Fruit fly (Drosophila melanogaster) whole organism: ENCODE data around the gene CG11158.

Source experiments
- CG8478 ChIP-seq: fragments of >200 bp; optimal IDR thresholded peaks from 2 replicates; lab custom pipeline; 2018; ENCODE audit warnings: inconsistent platforms
- Dll ChIP-seq: fragments of >200 bp; optimal IDR thresholded peaks from 2 replicates; lab custom pipeline; 2017
- EcR ChIP-seq, 2 experiments: fragments of >200 bp; optimal IDR thresholded peaks; 2 replicates each; lab custom pipeline; 2017; ENCODE audit warnings: missing biosample characterization in 2 of 2, missing genetic modification characterization in 2 of 2, missing genetic modification reagents in 2 of 2
- pan ChIP-seq: fragments of >200 bp; optimal IDR thresholded peaks from 2 replicates; lab custom pipeline; 2017
- psq ChIP-seq: fragments of >200 bp; optimal IDR thresholded peaks from 2 replicates; lab custom pipeline; 2017

DNA sequence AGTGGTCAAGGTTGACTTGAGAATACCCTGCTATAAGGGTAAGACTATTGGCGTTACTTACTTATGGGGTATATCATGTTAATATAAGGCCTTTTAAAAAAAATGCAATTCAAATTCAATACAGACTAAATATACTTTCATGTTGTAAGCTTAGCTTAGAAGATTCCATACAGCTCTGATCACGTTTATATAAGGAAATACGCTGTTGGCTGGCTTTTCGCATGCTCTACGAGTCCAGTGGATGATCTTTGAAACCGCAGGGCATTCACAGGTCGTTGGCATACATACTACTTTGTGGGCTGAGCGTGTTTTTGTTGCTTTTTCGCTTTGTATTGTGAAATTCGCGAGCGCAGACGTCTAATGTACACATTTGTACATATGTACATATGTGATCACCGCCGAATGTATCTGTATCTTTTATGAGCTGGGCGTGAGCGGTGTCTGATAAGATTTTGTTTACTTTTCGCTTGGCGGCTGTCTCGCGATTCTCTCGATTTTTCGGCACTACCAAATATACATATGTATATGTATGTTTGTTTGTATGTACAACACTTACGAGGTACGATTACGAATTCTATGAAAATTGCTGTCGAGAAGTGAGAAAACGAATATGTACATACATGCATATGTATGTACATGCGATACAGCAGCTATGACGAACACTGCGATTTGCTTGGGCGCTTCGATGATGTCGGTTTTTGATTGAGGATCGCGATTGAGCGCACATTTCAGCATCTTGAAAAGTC is 48.3 kb upstream of the CG11158 start:
- TF ChIP-seq psq (lab: Kevin White, UChicago), result no peak
- no peak for TF ChIP-seq CG8478 (lab: Kevin White, UChicago)
- no peak for TF ChIP-seq pan (lab: Kevin White, UChicago)
- TF ChIP-seq Dll (lab: Kevin White, UChicago), result no peak
- no peak for TF ChIP-seq EcR (GFP tag; optimal IDR thresholded peaks at IDR 0.05; lab: Kevin White, UChicago)
